Fruit fly (Drosophila melanogaster) whole organism, adult: Measurements from ENCODE around the gene Loxl1.

ENCODE experiments used
- CG11617 ChIP-seq: fragments of 200-800 bp; sonication (Bioruptor generic); optimal IDR thresholded peaks from 2 replicates; lab custom pipeline; 2017; ENCODE audit warnings: mild to moderate bottlenecking, missing biosample characterization, missing genetic modification reagents, missing genetic modification characterization
- CG1620 ChIP-seq: fragments of 200-800 bp; sonication (Bioruptor generic); optimal IDR thresholded peaks from 2 replicates; lab custom pipeline; 2016; ENCODE audit warnings: missing biosample characterization, missing genetic modification characterization
- CG33017 ChIP-seq: fragments of 200-800 bp; sonication (Bioruptor generic); optimal IDR thresholded peaks from 2 replicates; lab custom pipeline; 2018; ENCODE audit warnings: missing biosample characterization, mild to moderate bottlenecking, missing genetic modification characterization, moderate library complexity
- CG7101 ChIP-seq: fragments of 200-800 bp; sonication (Bioruptor generic); optimal IDR thresholded peaks from 2 replicates; lab custom pipeline; 2018; ENCODE audit warnings: missing biosample characterization, mild to moderate bottlenecking, missing genetic modification characterization, moderate library complexity
- Clk ChIP-seq: fragments of 200-800 bp; sonication (Bioruptor generic); optimal IDR thresholded peaks from 2 replicates; lab custom pipeline; 2017; ENCODE audit warnings: missing biosample characterization, missing genetic modification characterization
- Crg-1 ChIP-seq: fragments of 200-800 bp; sonication (Bioruptor generic); optimal IDR thresholded peaks from 2 replicates; lab custom pipeline; 2016; ENCODE audit warnings: missing biosample characterization, missing genetic modification characterization
- Mnt ChIP-seq: fragments of 200-800 bp; sonication (Bioruptor generic); optimal IDR thresholded peaks from 2 replicates; lab custom pipeline; 2016; ENCODE audit warnings: missing biosample characterization, mild to moderate bottlenecking, missing genetic modification characterization
- cic ChIP-seq: fragments of 200-800 bp; sonication (Bioruptor generic); optimal IDR thresholded peaks from 2 replicates; lab custom pipeline; 2017; ENCODE audit warnings: missing biosample characterization, mild to moderate bottlenecking, missing genetic modification characterization, moderate library complexity
- cnc ChIP-seq, 2 experiments: fragments of >200 bp; optimal IDR thresholded peaks; 2 replicates each; lab custom pipeline; 2017
- ovo ChIP-seq: fragments of 200-800 bp; sonication (Bioruptor generic); optimal IDR thresholded peaks from 2 replicates; lab custom pipeline; 2016; ENCODE audit warnings: missing biosample characterization, missing genetic modification characterization
- pad ChIP-seq: fragments of 200-800 bp; sonication (Bioruptor generic); optimal IDR thresholded peaks from 3 replicates; lab custom pipeline; 2017; ENCODE audit warnings: missing biosample characterization, missing genetic modification characterization, mild to moderate bottlenecking, moderate library complexity, missing genetic modification reagents
- tj ChIP-seq: fragments of 200-800 bp; sonication (Bioruptor generic); optimal IDR thresholded peaks from 3 replicates; lab custom pipeline; 2017; ENCODE audit warnings: missing biosample characterization, mild to moderate bottlenecking, missing genetic modification characterization, moderate library complexity
- toe ChIP-seq: fragments of 200-800 bp; sonication (Bioruptor generic); optimal IDR thresholded peaks from 2 replicates; lab custom pipeline; 2016; ENCODE audit warnings: missing biosample characterization, missing genetic modification characterization

DNA sequence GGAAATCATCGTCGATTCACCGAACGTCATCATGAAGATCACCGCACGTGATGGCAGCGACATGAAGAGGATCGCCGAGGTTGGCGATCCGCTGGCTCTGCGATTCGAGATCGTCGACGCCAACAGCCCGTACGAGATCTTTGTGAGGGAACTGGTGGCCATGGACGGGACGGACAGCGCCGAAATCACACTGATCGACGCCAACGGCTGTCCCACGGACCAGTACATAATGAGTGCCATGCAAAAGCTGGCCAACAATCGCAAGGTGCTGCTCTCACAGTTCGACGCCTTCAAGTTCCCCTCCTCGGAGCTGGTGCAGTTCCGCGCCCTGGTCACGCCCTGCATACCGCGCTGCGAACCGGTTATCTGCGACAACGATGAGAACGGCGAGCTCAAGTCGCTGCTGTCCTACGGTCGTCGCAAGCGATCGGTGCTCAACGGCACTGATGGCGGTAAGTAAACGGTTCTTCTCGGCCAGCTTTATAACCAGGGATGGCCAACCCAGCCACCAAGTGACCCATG is 45.1 kb upstream of the Loxl1 start:
- TF ChIP-seq CG11617 (GFP tag; lab: Kevin White, UChicago) (no peak), cic (GFP tag; lab: Kevin White, UChicago) (no peak), CG7101 (tag; lab: Kevin White, UChicago) (no peak), CG1620 (no peak), CG33017 (no peak), cnc (optimal IDR thresholded peaks at IDR 0.05; lab: Kevin White, UChicago) (no peak), pad (GFP tag; lab: Kevin White, UChicago) (no peak), toe (GFP tag; lab: Kevin White, UChicago) (no peak), Crg-1 (GFP tag; lab: Kevin White, UChicago) (no peak), tj (GFP tag; lab: Kevin White, UChicago) (no peak), Clk (GFP tag; lab: Kevin White, UChicago) (no peak), ovo (GFP tag; lab: Kevin White, UChicago) (no peak), Mnt (GFP tag; lab: Kevin White, UChicago) (no peak)
